Worm (Caenorhabditis elegans): Measurements from ENCODE around the gene lmd-3.

lmd-3 gene

ce11 chrV:8404339-8404738 lies 40.3 kb downstream of the lmd-3 start:
- TF ChIP-seq cog-1 (tag; optimal IDR thresholded peaks at IDR 0.05) (no peak), flt-1 (GFP tag; IDR thresholded peaks at IDR 0.05) (no peak), tab-1 (GFP tag; IDR thresholded peaks at IDR 0.05) (no peak), ztf-23 (GFP tag; IDR thresholded peaks at IDR 0.05) (no peak), med-1 (GFP tag; optimal IDR thresholded peaks at IDR 0.05; ENCODE audit: insufficient read depth) (no peak), T22C8.4 (GFP tag; IDR thresholded peaks at IDR 0.05) (no peak), ztf-29 (GFP tag; IDR thresholded peaks at IDR 0.05) (no peak)

DNA sequence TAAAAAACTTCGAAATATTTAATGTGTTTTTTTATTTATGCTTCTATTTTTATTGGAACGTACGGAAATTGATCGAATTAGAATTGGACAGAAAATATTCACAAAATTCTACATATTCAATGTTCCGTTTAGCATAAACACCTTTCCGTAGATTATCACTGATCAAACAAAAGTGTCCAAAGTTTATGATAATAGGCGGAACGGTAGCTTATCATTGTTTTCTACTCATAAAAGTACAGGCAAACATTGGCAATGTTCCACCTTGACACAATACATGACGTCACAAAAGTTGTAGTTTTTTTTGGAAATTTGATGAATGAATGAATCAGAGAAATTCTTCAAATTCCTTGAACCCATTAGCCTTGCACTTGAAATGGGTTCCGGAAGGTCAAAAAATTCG lies 40.7 kb downstream of the lmd-3 start:
- TF ChIP-seq tab-1 (GFP tag; IDR thresholded peaks at IDR 0.05) (no peak), cog-1 (tag; optimal IDR thresholded peaks at IDR 0.05) (no peak), ztf-29 (GFP tag; IDR thresholded peaks at IDR 0.05) (no peak), ztf-23 (GFP tag; IDR thresholded peaks at IDR 0.05) (no peak), T22C8.4 (GFP tag; IDR thresholded peaks at IDR 0.05) (no peak)

DNA sequence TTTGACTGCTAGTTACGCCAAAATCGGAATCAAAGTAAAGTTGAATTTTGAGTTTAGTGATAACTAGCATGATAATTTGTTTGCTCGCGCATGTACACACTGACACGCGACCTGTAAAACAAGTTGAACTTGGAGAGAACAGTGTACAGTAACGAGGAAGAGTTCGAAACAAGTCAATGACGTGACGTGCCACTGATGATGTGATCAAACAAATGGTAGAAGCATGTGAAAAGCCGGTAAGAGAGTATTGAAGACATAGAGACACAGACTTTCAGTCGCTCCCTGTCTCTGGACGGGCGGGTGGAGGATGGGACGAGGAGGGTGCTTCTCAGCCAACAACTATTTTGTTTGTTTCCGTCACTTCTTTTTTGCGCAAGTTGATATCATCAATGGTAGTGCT lies 41.5 kb downstream of the lmd-3 start:
- no peak for TF ChIP-seq ztf-29 (GFP tag; IDR thresholded peaks at IDR 0.05)
- no peak for TF ChIP-seq flt-1 (GFP tag; IDR thresholded peaks at IDR 0.05)
- no peak for TF ChIP-seq ztf-23 (GFP tag; IDR thresholded peaks at IDR 0.05)
- no peak for TF ChIP-seq med-1 (GFP tag; optimal IDR thresholded peaks at IDR 0.05; ENCODE audit: insufficient read depth)
- TF ChIP-seq tab-1 (GFP tag; IDR thresholded peaks at IDR 0.05), result no peak
- TF ChIP-seq ref-1 (GFP tag; conservative IDR thresholded peaks at IDR 0.05), result no peak
- no peak for TF ChIP-seq cog-1 (tag; optimal IDR thresholded peaks at IDR 0.05)
- no peak for TF ChIP-seq T22C8.4 (GFP tag; IDR thresholded peaks at IDR 0.05)
- TF ChIP-seq klf-2 (GFP tag; conservative IDR thresholded peaks at IDR 0.05), result no peak

- TF ChIP-seq med-1 (GFP tag; optimal IDR thresholded peaks at IDR 0.05; ENCODE audit: insufficient read depth) (no peak), ztf-23 (GFP tag; IDR thresholded peaks at IDR 0.05) (no peak), T22C8.4 (GFP tag; IDR thresholded peaks at IDR 0.05) (no peak), flt-1 (GFP tag; IDR thresholded peaks at IDR 0.05) (no peak), tab-1 (GFP tag; IDR thresholded peaks at IDR 0.05) (no peak), cog-1 (tag; optimal IDR thresholded peaks at IDR 0.05) (no peak), ztf-29 (GFP tag; IDR thresholded peaks at IDR 0.05) (no peak), ref-1 (GFP tag; conservative IDR thresholded peaks at IDR 0.05) (no peak), klf-2 (GFP tag; conservative IDR thresholded peaks at IDR 0.05) (no peak)
Measured at ce11 chrV:8402392-8402791, 42.2 kb downstream of the lmd-3 start, which contains the start of gene F52E1.9. Gene F52E1.9, minus strand, starts transcription at chrV:8402669.

DNA sequence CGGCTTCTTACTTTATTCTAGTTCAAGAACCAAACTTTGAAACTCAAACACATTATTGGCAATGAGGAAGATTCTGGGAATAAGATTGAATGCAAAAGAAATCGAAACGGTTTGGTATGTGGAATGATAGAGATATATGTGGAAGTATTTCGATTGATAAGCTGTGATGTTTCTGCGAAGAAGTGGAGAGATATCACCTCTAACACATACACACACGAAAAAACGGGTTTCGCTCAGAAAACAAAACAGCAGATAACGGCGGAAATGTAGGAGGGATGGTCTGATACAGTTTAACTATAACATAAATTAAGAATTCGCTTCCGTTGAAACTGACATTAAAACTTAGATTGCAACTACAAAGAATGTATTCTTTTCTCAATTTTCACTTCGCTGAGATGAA lies 43.3 kb downstream of the lmd-3 start:
- TF ChIP-seq cog-1 (tag; optimal IDR thresholded peaks at IDR 0.05) (no peak), tab-1 (GFP tag; IDR thresholded peaks at IDR 0.05) (no peak), ztf-29 (GFP tag; IDR thresholded peaks at IDR 0.05) (no peak), ztf-23 (GFP tag; IDR thresholded peaks at IDR 0.05) (no peak), klf-2 (GFP tag; conservative IDR thresholded peaks at IDR 0.05) (no peak), ref-1 (GFP tag; conservative IDR thresholded peaks at IDR 0.05) (no peak), flt-1 (GFP tag; IDR thresholded peaks at IDR 0.05) (no peak), T22C8.4 (GFP tag; IDR thresholded peaks at IDR 0.05) (no peak), med-1 (GFP tag; optimal IDR thresholded peaks at IDR 0.05; ENCODE audit: insufficient read depth) (no peak)

ce11 chrV:8400808-8401207 lies 43.8 kb downstream of the lmd-3 start:
- TF ChIP-seq ref-1 (GFP tag; conservative IDR thresholded peaks at IDR 0.05) (no peak), ztf-23 (GFP tag; IDR thresholded peaks at IDR 0.05) (no peak), med-1 (GFP tag; optimal IDR thresholded peaks at IDR 0.05; ENCODE audit: insufficient read depth) (no peak), ztf-29 (GFP tag; IDR thresholded peaks at IDR 0.05) (no peak), cog-1 (tag; optimal IDR thresholded peaks at IDR 0.05) (no peak), tab-1 (GFP tag; IDR thresholded peaks at IDR 0.05) (no peak), klf-2 (GFP tag; conservative IDR thresholded peaks at IDR 0.05) (no peak), flt-1 (GFP tag; IDR thresholded peaks at IDR 0.05) (no peak)

- no peak for TF ChIP-seq ztf-29 (GFP tag; IDR thresholded peaks at IDR 0.05)
- TF ChIP-seq klf-2 (GFP tag; conservative IDR thresholded peaks at IDR 0.05), result no peak
- no peak for TF ChIP-seq tab-1 (GFP tag; IDR thresholded peaks at IDR 0.05)
- TF ChIP-seq ztf-23 (GFP tag; IDR thresholded peaks at IDR 0.05), result no peak
- no peak for TF ChIP-seq flt-1 (GFP tag; IDR thresholded peaks at IDR 0.05)
- TF ChIP-seq ref-1 (GFP tag; conservative IDR thresholded peaks at IDR 0.05), result no peak
- TF ChIP-seq med-1 (GFP tag; optimal IDR thresholded peaks at IDR 0.05; ENCODE audit: insufficient read depth), result no peak
- TF ChIP-seq T22C8.4 (GFP tag; IDR thresholded peaks at IDR 0.05), result no peak
- no peak for TF ChIP-seq cog-1 (tag; optimal IDR thresholded peaks at IDR 0.05)
Measured at ce11 chrV:8394357-8394850, 50.2 kb downstream of the lmd-3 start, which contains the start of the genes pho-6 and F52E1.3. Gene pho-6, minus strand, starts transcription at chrV:8394457. Gene F52E1.3, plus strand, starts transcription at chrV:8394800.

DNA sequence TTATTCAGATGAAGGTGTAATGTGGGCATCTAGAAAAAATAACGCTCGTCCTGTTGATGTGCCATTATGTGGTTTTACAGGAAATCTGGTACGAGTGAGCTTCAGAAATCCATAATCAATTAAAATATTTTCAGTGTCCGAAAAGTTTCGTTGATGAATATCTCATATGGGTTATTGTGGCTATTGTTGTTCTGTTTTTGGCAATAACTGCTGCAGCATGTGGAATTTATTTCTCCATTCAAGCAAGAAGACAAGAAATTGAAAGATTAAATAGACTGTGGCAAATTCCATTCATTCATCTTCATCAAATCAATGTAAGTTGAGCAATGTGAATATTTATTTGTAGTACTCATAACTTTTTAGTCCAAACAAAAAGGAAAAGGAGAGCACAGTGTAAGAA lies 55.3 kb downstream of the lmd-3 start:
- TF ChIP-seq ztf-23 (GFP tag; IDR thresholded peaks at IDR 0.05) (no peak), flt-1 (GFP tag; IDR thresholded peaks at IDR 0.05) (no peak), T22C8.4 (GFP tag; IDR thresholded peaks at IDR 0.05) (no peak), tab-1 (GFP tag; IDR thresholded peaks at IDR 0.05) (no peak), klf-2 (GFP tag; conservative IDR thresholded peaks at IDR 0.05) (no peak), cog-1 (tag; optimal IDR thresholded peaks at IDR 0.05) (no peak), ztf-29 (GFP tag; IDR thresholded peaks at IDR 0.05) (no peak), med-1 (GFP tag; optimal IDR thresholded peaks at IDR 0.05; ENCODE audit: insufficient read depth) (no peak), ref-1 (GFP tag; conservative IDR thresholded peaks at IDR 0.05) (no peak)

DNA sequence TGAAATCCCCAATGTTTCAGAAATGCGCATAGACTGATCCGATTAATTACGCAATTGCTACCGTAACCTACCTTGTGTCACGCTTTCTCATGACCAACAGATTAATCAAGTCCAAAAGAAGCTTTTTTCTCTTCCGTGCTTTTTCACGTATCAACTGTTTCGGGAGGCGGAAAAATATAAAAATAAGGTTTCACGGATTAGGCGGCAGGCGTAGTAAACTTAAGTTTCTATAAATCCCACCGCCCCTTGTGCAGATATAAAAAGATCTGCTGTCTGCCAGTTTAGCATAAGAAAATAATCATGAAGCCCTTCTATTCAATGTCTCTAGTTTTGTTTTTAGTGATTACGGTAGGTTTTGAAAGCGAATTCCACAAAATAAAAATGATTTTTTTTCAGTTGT lies 57.5 kb downstream of the lmd-3 start, which contains the start of gene gcy-7:
Gene gcy-7 (plus strand): TSS at position 301 of the 400 bp plus-strand sequence.
- TF ChIP-seq med-1 (GFP tag; optimal IDR thresholded peaks at IDR 0.05; ENCODE audit: insufficient read depth) (no peak), flt-1 (GFP tag; IDR thresholded peaks at IDR 0.05) (no peak), cog-1 (tag; optimal IDR thresholded peaks at IDR 0.05) (no peak), klf-2 (GFP tag; conservative IDR thresholded peaks at IDR 0.05) (no peak), T22C8.4 (GFP tag; IDR thresholded peaks at IDR 0.05) (no peak), tab-1 (GFP tag; IDR thresholded peaks at IDR 0.05) (no peak), ref-1 (GFP tag; conservative IDR thresholded peaks at IDR 0.05) (no peak), ztf-23 (GFP tag; IDR thresholded peaks at IDR 0.05) (no peak)
